Fruit fly (Drosophila melanogaster) whole organism, embryonic: Measurements from ENCODE around the gene inaF-B.

Source experiments
- Aef1 ChIP-seq: fragments of 200-800 bp; sonication (Bioruptor generic); IDR thresholded peaks from 3 replicates; pipeline ENCODE4 v1.3.6; 2022; ENCODE audit warnings: missing biosample characterization, missing genetic modification characterization
- Atf3 ChIP-seq: fragments of 200-800 bp; sonication (Bioruptor generic); optimal IDR thresholded peaks from 3 replicates; lab custom pipeline; 2016; ENCODE audit warnings: missing biosample characterization, missing genetic modification characterization
- B-H2 ChIP-seq: fragments of 200-800 bp; sonication (Bioruptor generic); optimal IDR thresholded peaks from 2 replicates; lab custom pipeline; 2018; ENCODE audit warnings: missing biosample characterization, mild to moderate bottlenecking, missing genetic modification characterization
- CG11085 ChIP-seq: fragments of 200-800 bp; sonication (Bioruptor generic); IDR thresholded peaks from 2 replicates; pipeline ENCODE4 v1.3.6; 2022; ENCODE audit warnings: missing biosample characterization, missing genetic modification characterization
- CG11456 ChIP-seq: fragments of 200-800 bp; sonication (Bioruptor generic); IDR thresholded peaks from 3 replicates; pipeline ENCODE4 v1.3.6; 2022; ENCODE audit warnings: missing biosample characterization, missing genetic modification characterization
- CG12155 ChIP-seq: fragments of 200-800 bp; sonication (Bioruptor generic); optimal IDR thresholded peaks from 3 replicates; lab custom pipeline; 2016; ENCODE audit warnings: missing biosample characterization, missing genetic modification characterization
- CG1233 ChIP-seq: fragments of 200-800 bp; sonication (Bioruptor generic); optimal IDR thresholded peaks from 4 replicates; lab custom pipeline; 2018; ENCODE audit warnings: missing biosample characterization, mild to moderate bottlenecking, missing genetic modification characterization
- CG13424 ChIP-seq: fragments of 200-800 bp; sonication (Bioruptor generic); optimal IDR thresholded peaks from 2 replicates; lab custom pipeline; 2019; ENCODE audit warnings: missing biosample characterization, mild to moderate bottlenecking, missing genetic modification characterization, moderate library complexity
- CG1529 ChIP-seq: fragments of 200-800 bp; sonication (Bioruptor generic); optimal IDR thresholded peaks from 3 replicates; lab custom pipeline; 2018; ENCODE audit warnings: missing biosample characterization, missing genetic modification characterization
- CG15514 ChIP-seq: fragments of 200-800 bp; sonication (Bioruptor generic); optimal IDR thresholded peaks from 3 replicates; lab custom pipeline; 2017; ENCODE audit warnings: missing biosample characterization, missing genetic modification characterization, mild to moderate bottlenecking, moderate library complexity, missing genetic modification reagents
- CG17186 ChIP-seq: fragments of 200-800 bp; sonication (Bioruptor generic); optimal IDR thresholded peaks from 3 replicates; lab custom pipeline; 2017; ENCODE audit warnings: missing biosample characterization, missing genetic modification reagents, missing genetic modification characterization
- CG2199 ChIP-seq: fragments of 200-800 bp; sonication (Bioruptor generic); IDR thresholded peaks from 3 replicates; pipeline ENCODE4 v1.3.6; 2022; ENCODE audit warnings: missing biosample characterization, missing genetic modification characterization
- CG30020 ChIP-seq: fragments of 200-800 bp; optimal IDR thresholded peaks from 2 replicates; lab custom pipeline; 2019; ENCODE audit warnings: missing biosample characterization, mild to moderate bottlenecking, missing genetic modification characterization, moderate library complexity
- CG33213 ChIP-seq: fragments of 200-800 bp; sonication (Bioruptor generic); optimal IDR thresholded peaks from 3 replicates; lab custom pipeline; 2016; ENCODE audit warnings: missing biosample characterization, missing genetic modification characterization
- CG3847 ChIP-seq: fragments of 200-800 bp; sonication (Bioruptor generic); IDR thresholded peaks from 2 replicates; pipeline ENCODE4 v1.3.6; 2022; ENCODE audit warnings: missing biosample characterization, missing genetic modification characterization
- CG6254 ChIP-seq: fragments of 200-800 bp; sonication (Bioruptor generic); optimal IDR thresholded peaks from 3 replicates; lab custom pipeline; 2017; ENCODE audit warnings: mild to moderate bottlenecking, missing biosample characterization, missing genetic modification reagents, missing genetic modification characterization
- CG7556 ChIP-seq: fragments of 200-800 bp; sonication (Bioruptor generic); optimal IDR thresholded peaks from 2 replicates; lab custom pipeline; 2017; ENCODE audit warnings: missing biosample characterization, mild to moderate bottlenecking, missing genetic modification characterization
- CG7786 ChIP-seq: fragments of 200-800 bp; sonication (Bioruptor generic); optimal IDR thresholded peaks from 2 replicates; lab custom pipeline; 2016; ENCODE audit warnings: missing biosample characterization, missing genetic modification characterization
- CG7928 ChIP-seq: fragments of 200-800 bp; sonication (Bioruptor generic); optimal IDR thresholded peaks from 2 replicates; lab custom pipeline; 2017; ENCODE audit warnings: missing biosample characterization, mild to moderate bottlenecking, missing genetic modification characterization
- CG9932 ChIP-seq: fragments of 200-800 bp; sonication (Bioruptor generic); IDR thresholded peaks from 2 replicates; pipeline ENCODE4 v1.3.6; 2022; ENCODE audit warnings: missing biosample characterization, missing genetic modification characterization
- D ChIP-seq, 2 experiments: fragments of 200-800 bp in 1 of 2; fragments of >200 bp in 1 of 2; sonication (Bioruptor generic) in 1 of 2; optimal IDR thresholded peaks; 2 replicates in 1 of 2; 3 replicates in 1 of 2; lab custom pipeline; 2017; ENCODE audit warnings: mild to moderate bottlenecking in 1 of 2, missing biosample characterization in 1 of 2, missing genetic modification characterization in 1 of 2, missing genetic modification reagents in 1 of 2
- D19A ChIP-seq: fragments of 200-800 bp; optimal IDR thresholded peaks from 3 replicates; lab custom pipeline; 2019; ENCODE audit warnings: missing biosample characterization, mild to moderate bottlenecking, missing genetic modification characterization, moderate library complexity
- Dbx ChIP-seq: fragments of 200-800 bp; sonication (Bioruptor generic); IDR thresholded peaks from 3 replicates; pipeline ENCODE4 v1.3.6; 2022; ENCODE audit warnings: missing biosample characterization, missing genetic modification characterization
- Deaf1 ChIP-seq: fragments of 200-800 bp; optimal IDR thresholded peaks from 3 replicates; lab custom pipeline; 2019; ENCODE audit warnings: missing biosample characterization, mild to moderate bottlenecking, missing genetic modification characterization, moderate library complexity
- Doc2 ChIP-seq: fragments of 200-800 bp; sonication (Bioruptor generic); IDR thresholded peaks from 2 replicates; pipeline ENCODE4 v1.3.6; 2022; ENCODE audit warnings: missing biosample characterization, missing genetic modification characterization
- H15 ChIP-seq: fragments of 200-800 bp; sonication (Bioruptor generic); IDR thresholded peaks from 3 replicates; pipeline ENCODE4 v1.3.6; 2022; ENCODE audit warnings: missing biosample characterization, missing genetic modification characterization
- H2.0 ChIP-seq: fragments of 200-800 bp; sonication (Bioruptor generic); IDR thresholded peaks from 2 replicates; pipeline ENCODE4 v1.3.6; 2022; ENCODE audit warnings: missing biosample characterization, missing genetic modification characterization
- Hand ChIP-seq: fragments of 200-800 bp; sonication (Bioruptor generic); optimal IDR thresholded peaks from 2 replicates; lab custom pipeline; 2017; ENCODE audit warnings: mild to moderate bottlenecking, missing biosample characterization, missing genetic modification reagents, missing genetic modification characterization
- HmgZ ChIP-seq: fragments of 200-800 bp; sonication (Bioruptor generic); optimal IDR thresholded peaks from 2 replicates; lab custom pipeline; 2018; ENCODE audit warnings: missing biosample characterization, mild to moderate bottlenecking, missing genetic modification characterization
- Hr39 ChIP-seq: fragments of >200 bp; optimal IDR thresholded peaks from 2 replicates; lab custom pipeline; 2017
- Lhr ChIP-seq: fragments of 200-800 bp; sonication (Bioruptor generic); optimal IDR thresholded peaks from 3 replicates; lab custom pipeline; 2017; ENCODE audit warnings: mild to moderate bottlenecking, missing biosample characterization, missing genetic modification reagents, missing genetic modification characterization
- NC2α ChIP-seq: fragments of 200-800 bp; sonication (Bioruptor generic); optimal IDR thresholded peaks from 2 replicates; lab custom pipeline; 2016; ENCODE audit warnings: missing biosample characterization, missing genetic modification characterization
- Ravus ChIP-seq: fragments of 200-800 bp; sonication (Bioruptor generic); IDR thresholded peaks from 2 replicates; pipeline ENCODE4 v1.3.6; 2022; ENCODE audit warnings: missing biosample characterization, missing genetic modification characterization
- Spps ChIP-seq: fragments of 200-800 bp; sonication (Bioruptor generic); optimal IDR thresholded peaks from 2 replicates; lab custom pipeline; 2018; ENCODE audit warnings: missing biosample characterization, mild to moderate bottlenecking, missing genetic modification characterization
- ap ChIP-seq: fragments of 200-800 bp; sonication (Bioruptor generic); IDR thresholded peaks from 2 replicates; pipeline ENCODE4 v1.3.6; 2022; ENCODE audit warnings: missing biosample characterization, missing genetic modification characterization
- bbx ChIP-seq: fragments of 200-800 bp; sonication (Bioruptor generic); IDR thresholded peaks from 2 replicates; pipeline ENCODE4 v1.3.6; 2022; ENCODE audit warnings: missing biosample characterization, missing genetic modification characterization; ENCODE audit not compliant: partially characterized antibody
- bowl ChIP-seq: fragments of 200-800 bp; sonication (Bioruptor generic); IDR thresholded peaks from 2 replicates; pipeline ENCODE4 v1.3.6; 2022; ENCODE audit warnings: missing biosample characterization, missing genetic modification characterization
- br ChIP-seq: fragments of >200 bp; optimal IDR thresholded peaks from 2 replicates; lab custom pipeline; 2017
- cg ChIP-seq: fragments of 200-800 bp; sonication (Bioruptor generic); optimal IDR thresholded peaks from 3 replicates; lab custom pipeline; 2019; ENCODE audit warnings: missing biosample characterization, mild to moderate bottlenecking, missing genetic modification characterization, moderate library complexity
- chinmo ChIP-seq: fragments of 200-800 bp; sonication (Bioruptor generic); IDR thresholded peaks from 4 replicates; pipeline ENCODE4 v1.3.6; 2022; ENCODE audit warnings: missing biosample characterization, missing genetic modification characterization; ENCODE audit not compliant: partially characterized antibody
- corto ChIP-seq: fragments of 200-800 bp; sonication (Bioruptor generic); optimal IDR thresholded peaks from 2 replicates; lab custom pipeline; 2016; ENCODE audit warnings: missing biosample characterization, mild to moderate bottlenecking, missing genetic modification characterization, moderate library complexity
- gem ChIP-seq: fragments of 200-800 bp; sonication (Bioruptor generic); optimal IDR thresholded peaks from 2 replicates; lab custom pipeline; 2019; ENCODE audit warnings: missing biosample characterization, mild to moderate bottlenecking, missing genetic modification characterization, moderate library complexity
- her ChIP-seq: fragments of 200-800 bp; sonication (Bioruptor generic); optimal IDR thresholded peaks from 2 replicates; lab custom pipeline; 2016; ENCODE audit warnings: missing biosample characterization, missing genetic modification characterization
- klu ChIP-seq: fragments of 200-800 bp; sonication (Bioruptor generic); IDR thresholded peaks from 2 replicates; pipeline ENCODE4 v1.3.6; 2022; ENCODE audit warnings: missing biosample characterization, missing genetic modification characterization
- lbe ChIP-seq: fragments of 200-800 bp; sonication (Bioruptor generic); optimal IDR thresholded peaks from 2 replicates; lab custom pipeline; 2016; ENCODE audit warnings: missing biosample characterization, mild to moderate bottlenecking, missing genetic modification characterization
- schlank ChIP-seq: fragments of 200-800 bp; sonication (Bioruptor generic); optimal IDR thresholded peaks from 2 replicates; lab custom pipeline; 2018; ENCODE audit warnings: missing biosample characterization, mild to moderate bottlenecking, missing genetic modification characterization
- slbo ChIP-seq: fragments of 200-800 bp; sonication (Bioruptor generic); IDR thresholded peaks from 2 replicates; pipeline ENCODE4 v1.3.6; 2022; ENCODE audit warnings: missing biosample characterization, missing genetic modification characterization
- sug ChIP-seq: fragments of 200-800 bp; optimal IDR thresholded peaks from 2 replicates; lab custom pipeline; 2019; ENCODE audit warnings: missing biosample characterization, mild to moderate bottlenecking, missing genetic modification characterization, moderate library complexity

inaF-B gene

dm6 chrX:11709799-11710720, 22.5 kb downstream of the inaF-B start, which contains the start of gene FucT6 (continued):
- TF ChIP-seq CG33213 (GFP tag; lab: Kevin White, UChicago) (peak; percentile 32), CG2199 (GFP tag; lab: Robert Waterston, UW) (no peak), CG11085 (GFP tag; lab: Robert Waterston, UW) (no peak), klu (GFP tag; lab: Robert Waterston, UW) (no peak), CG13424 (tag; lab: Kevin White, UChicago) (peak; percentile 1), Atf3 (GFP tag; lab: Kevin White, UChicago) (no peak), NC2α (GFP tag; lab: Kevin White, UChicago) (no peak), Lhr (peak; percentile 39), CG9932 (no peak; the same call in 1 of the 2 replicates), D19A (peak; percentile 8), CG6254 (GFP tag; lab: Kevin White, UChicago) (no peak), CG7556 (GFP tag; lab: Kevin White, UChicago) (peak; percentile 49), CG30020 (tag; lab: Kevin White, UChicago) (peak; percentile 20), CG7786 (GFP tag; lab: Kevin White, UChicago) (no peak), schlank (no peak), chinmo (GFP tag; lab: Robert Waterston, UW) (peak; percentile 89; the same call in 2 of the 4 replicates), Doc2 (GFP tag; lab: Robert Waterston, UW) (no peak), Dbx (no peak), corto (peak; percentile 21), bbx (GFP tag; lab: Robert Waterston, UW) (peak; percentile 90), slbo (no peak), CG1529 (no peak), B-H2 (GFP tag; lab: Kevin White, UChicago) (peak; percentile 36), CG17186 (GFP tag; lab: Kevin White, UChicago) (peak; percentile 18), Spps (tag; lab: Kevin White, UChicago) (no peak), H2.0 (no peak), CG15514 (GFP tag; lab: Kevin White, UChicago) (peak; percentile 98), gem (tag; lab: Kevin White, UChicago) (peak; percentile 25), H15 (GFP tag; lab: Robert Waterston, UW) (no peak), CG12155 (GFP tag; lab: Kevin White, UChicago) (peak; percentile 52), CG3847 (GFP tag; lab: Robert Waterston, UW) (peak; percentile 59), Hr39 (no peak), br (lab: Kevin White, UChicago) (no peak), her (GFP tag; lab: Kevin White, UChicago) (peak; percentile 9), Ravus (GFP tag; lab: Robert Waterston, UW) (no peak), D (optimal IDR thresholded peaks at IDR 0.05; lab: Kevin White, UChicago) (no peak), D (GFP tag; optimal IDR thresholded peaks at IDR 0.05; lab: Kevin White, UChicago) (no peak), CG11456 (GFP tag; lab: Robert Waterston, UW) (no peak), HmgZ (peak; percentile 61)

- TF ChIP-seq lbe (GFP tag; lab: Kevin White, UChicago) (peak; percentile 55), Aef1 (no peak), Deaf1 (peak; percentile 57), CG7928 (no peak), bowl (GFP tag; lab: Robert Waterston, UW) (no peak), cg (GFP tag; lab: Kevin White, UChicago) (peak; percentile 6), ap (no peak), Hand (no peak), sug (tag; lab: Kevin White, UChicago) (peak; percentile 13), CG1233 (no peak)
Measured at dm6 chrX:11704929-11705612, 27.5 kb downstream of the inaF-B start, which contains the start of gene CG2444. Gene CG2444, minus strand, starts transcription at chrX:11705300.
